Fruit fly (Drosophila melanogaster) whole organism, adult: Measurements from ENCODE around the gene CG18302.

Experiments
- CG11617 ChIP-seq: fragments of 200-800 bp; sonication (Bioruptor generic); optimal IDR thresholded peaks from 2 replicates; lab custom pipeline; 2017; ENCODE audit warnings: mild to moderate bottlenecking, missing biosample characterization, missing genetic modification reagents, missing genetic modification characterization
- CG12768 ChIP-seq: fragments of 200-800 bp; sonication (Bioruptor generic); optimal IDR thresholded peaks from 2 replicates; lab custom pipeline; 2017; ENCODE audit warnings: missing biosample characterization, missing genetic modification characterization, mild to moderate bottlenecking, moderate library complexity, missing genetic modification reagents
- CG14711 ChIP-seq: fragments of 200-800 bp; sonication (Bioruptor generic); optimal IDR thresholded peaks from 2 replicates; lab custom pipeline; 2018; ENCODE audit warnings: missing biosample characterization, mild to moderate bottlenecking, missing genetic modification characterization, moderate library complexity
- CG1620 ChIP-seq: fragments of 200-800 bp; sonication (Bioruptor generic); optimal IDR thresholded peaks from 2 replicates; lab custom pipeline; 2016; ENCODE audit warnings: missing biosample characterization, missing genetic modification characterization
- CG33017 ChIP-seq: fragments of 200-800 bp; sonication (Bioruptor generic); optimal IDR thresholded peaks from 2 replicates; lab custom pipeline; 2018; ENCODE audit warnings: missing biosample characterization, mild to moderate bottlenecking, missing genetic modification characterization, moderate library complexity
- CG5204 ChIP-seq: fragments of 200-800 bp; sonication (Bioruptor generic); optimal IDR thresholded peaks from 2 replicates; lab custom pipeline; 2016; ENCODE audit warnings: missing biosample characterization, missing genetic modification characterization
- CG7045 ChIP-seq: fragments of 200-800 bp; sonication (Bioruptor generic); optimal IDR thresholded peaks from 2 replicates; lab custom pipeline; 2017; ENCODE audit warnings: missing biosample characterization, mild to moderate bottlenecking, missing genetic modification characterization
- CG7101 ChIP-seq: fragments of 200-800 bp; sonication (Bioruptor generic); optimal IDR thresholded peaks from 2 replicates; lab custom pipeline; 2018; ENCODE audit warnings: missing biosample characterization, mild to moderate bottlenecking, missing genetic modification characterization, moderate library complexity
- Clk ChIP-seq: fragments of 200-800 bp; sonication (Bioruptor generic); optimal IDR thresholded peaks from 2 replicates; lab custom pipeline; 2017; ENCODE audit warnings: missing biosample characterization, missing genetic modification characterization
- Crg-1 ChIP-seq: fragments of 200-800 bp; sonication (Bioruptor generic); optimal IDR thresholded peaks from 2 replicates; lab custom pipeline; 2016; ENCODE audit warnings: missing biosample characterization, missing genetic modification characterization
- Hr96 ChIP-seq: fragments of 200-800 bp; sonication (Bioruptor generic); optimal IDR thresholded peaks from 2 replicates; lab custom pipeline; 2016; ENCODE audit warnings: missing biosample characterization, missing genetic modification characterization
- Mnt ChIP-seq: fragments of 200-800 bp; sonication (Bioruptor generic); optimal IDR thresholded peaks from 2 replicates; lab custom pipeline; 2016; ENCODE audit warnings: missing biosample characterization, mild to moderate bottlenecking, missing genetic modification characterization
- bab1 ChIP-seq: fragments of 200-800 bp; sonication (Bioruptor generic); optimal IDR thresholded peaks from 3 replicates; lab custom pipeline; 2019; ENCODE audit warnings: missing biosample characterization, mild to moderate bottlenecking, missing genetic modification characterization, moderate library complexity
- cic ChIP-seq: fragments of 200-800 bp; sonication (Bioruptor generic); optimal IDR thresholded peaks from 2 replicates; lab custom pipeline; 2017; ENCODE audit warnings: missing biosample characterization, mild to moderate bottlenecking, missing genetic modification characterization, moderate library complexity
- cnc ChIP-seq, 2 experiments: fragments of >200 bp; optimal IDR thresholded peaks; 2 replicates each; lab custom pipeline; 2017
- kay ChIP-seq: fragments of 200-800 bp; sonication (Bioruptor generic); peaks from one replicate; lab custom pipeline; 2016; ENCODE audit warnings: missing biosample characterization, missing genetic modification characterization, borderline replicate concordance
- ovo ChIP-seq: fragments of 200-800 bp; sonication (Bioruptor generic); optimal IDR thresholded peaks from 2 replicates; lab custom pipeline; 2016; ENCODE audit warnings: missing biosample characterization, missing genetic modification characterization
- pad ChIP-seq: fragments of 200-800 bp; sonication (Bioruptor generic); optimal IDR thresholded peaks from 3 replicates; lab custom pipeline; 2017; ENCODE audit warnings: missing biosample characterization, missing genetic modification characterization, mild to moderate bottlenecking, moderate library complexity, missing genetic modification reagents
- tj ChIP-seq: fragments of 200-800 bp; sonication (Bioruptor generic); optimal IDR thresholded peaks from 3 replicates; lab custom pipeline; 2017; ENCODE audit warnings: missing biosample characterization, mild to moderate bottlenecking, missing genetic modification characterization, moderate library complexity
- toe ChIP-seq: fragments of 200-800 bp; sonication (Bioruptor generic); optimal IDR thresholded peaks from 2 replicates; lab custom pipeline; 2016; ENCODE audit warnings: missing biosample characterization, missing genetic modification characterization

The CG18302 gene

dm6 chr2L:10577692-10578091 is 43.6 kb downstream of the CG18302 start, which contains the start of gene w-cup:
Gene w-cup (minus strand): TSS chr2L:10577792.
- no peak for TF ChIP-seq cnc (optimal IDR thresholded peaks at IDR 0.05; lab: Kevin White, UChicago)
- TF ChIP-seq toe: no peak
- TF ChIP-seq CG5204 (GFP tag; lab: Kevin White, UChicago): no peak
- no peak for TF ChIP-seq Hr96
- TF ChIP-seq CG1620: no peak
- TF ChIP-seq cic (GFP tag; lab: Kevin White, UChicago): no peak
- no peak for TF ChIP-seq kay (GFP tag; lab: Kevin White, UChicago)
- TF ChIP-seq ovo (GFP tag; lab: Kevin White, UChicago): no peak
- TF ChIP-seq pad (GFP tag; lab: Kevin White, UChicago): no peak
- no peak for TF ChIP-seq bab1 (GFP tag; lab: Kevin White, UChicago)

dm6 chr2L:10579453-10579852 is 45.3 kb downstream of the CG18302 start, which contains the start of gene CG34160:
Gene CG34160 (plus strand): TSS chr2L:10579753.
- TF ChIP-seq pad (GFP tag; lab: Kevin White, UChicago) (no peak), CG33017 (no peak), CG11617 (GFP tag; lab: Kevin White, UChicago) (no peak), cic (GFP tag; lab: Kevin White, UChicago) (no peak), CG5204 (GFP tag; lab: Kevin White, UChicago) (no peak), CG7101 (tag; lab: Kevin White, UChicago) (no peak), Mnt (GFP tag; lab: Kevin White, UChicago) (no peak), CG14711 (tag; lab: Kevin White, UChicago) (no peak), toe (no peak)

- no peak for TF ChIP-seq CG1620
- no peak for TF ChIP-seq pad (GFP tag; lab: Kevin White, UChicago)
- no peak for TF ChIP-seq Hr96
- no peak for TF ChIP-seq CG12768 (GFP tag; lab: Kevin White, UChicago)
- TF ChIP-seq CG7045 (GFP tag; lab: Kevin White, UChicago): no peak
- TF ChIP-seq kay (GFP tag; lab: Kevin White, UChicago): no peak
- no peak for TF ChIP-seq bab1 (GFP tag; lab: Kevin White, UChicago)
- TF ChIP-seq Crg-1 (GFP tag; lab: Kevin White, UChicago): no peak
- no peak for TF ChIP-seq cnc (optimal IDR thresholded peaks at IDR 0.05; lab: Kevin White, UChicago)
- TF ChIP-seq CG5204 (GFP tag; lab: Kevin White, UChicago): no peak
- TF ChIP-seq toe: no peak
- no peak for TF ChIP-seq CG7101 (tag; lab: Kevin White, UChicago)
- TF ChIP-seq Mnt (GFP tag; lab: Kevin White, UChicago): no peak
- TF ChIP-seq ovo (GFP tag; lab: Kevin White, UChicago): no peak
- TF ChIP-seq tj (GFP tag; lab: Kevin White, UChicago): no peak
- no peak for TF ChIP-seq CG11617 (GFP tag; lab: Kevin White, UChicago)
- no peak for TF ChIP-seq CG33017
- TF ChIP-seq Clk: no peak
- no peak for TF ChIP-seq cic (GFP tag; lab: Kevin White, UChicago)
These were observed 47.5 kb downstream of the CG18302 start, which contains the start of gene CG34161 for dm6 chr2L:10581602-10582001. Gene CG34161 (minus strand): TSS chr2L:10581702.
